Worm (Caenorhabditis elegans) whole organism, late embryonic: ENCODE data around the gene mars-1.

Experiments used
- C08G9.2 ChIP-seq: sonication (generic microtip); optimal IDR thresholded peaks from 2 replicates; lab custom pipeline; 2016; ENCODE audit warnings: mild to moderate bottlenecking, missing genetic modification characterization, moderate library complexity, missing compliant biosample characterization
- C38D4.7 ChIP-seq: fragments of 200-800 bp; sonication (Bioruptor generic); optimal IDR thresholded peaks from 2 replicates; lab custom pipeline; 2018; ENCODE audit warnings: mild to moderate bottlenecking, missing genetic modification characterization, moderate library complexity, missing compliant biosample characterization
- F13H6.1 ChIP-seq: sonication (generic microtip); optimal IDR thresholded peaks from 2 replicates; lab custom pipeline; 2016; ENCODE audit warnings: missing genetic modification characterization, missing compliant biosample characterization
- K09A11.1 ChIP-seq: sonication (generic microtip); optimal IDR thresholded peaks from 2 replicates; lab custom pipeline; 2017; ENCODE audit warnings: antibody characterized with exemption, mild to moderate bottlenecking, missing genetic modification characterization, missing compliant biosample characterization; ENCODE audit not compliant: insufficient read depth
- Y22D7AL.16 ChIP-seq: sonication (generic microtip); optimal IDR thresholded peaks from 2 replicates; lab custom pipeline; 2016; ENCODE audit warnings: missing genetic modification characterization, missing compliant biosample characterization
- ahr-1 ChIP-seq: sonication (generic microtip); optimal IDR thresholded peaks from 2 replicates; lab custom pipeline; 2016; ENCODE audit warnings: missing genetic modification characterization, missing compliant biosample characterization
- ceh-18 ChIP-seq: sonication (generic microtip); optimal IDR thresholded peaks from 2 replicates; lab custom pipeline; 2016; ENCODE audit warnings: missing genetic modification characterization, missing compliant biosample characterization
- ceh-19 ChIP-seq: fragments of 200-800 bp; sonication (Bioruptor generic); optimal IDR thresholded peaks from 2 replicates; lab custom pipeline; 2018; ENCODE audit warnings: mild to moderate bottlenecking, missing genetic modification characterization, missing compliant biosample characterization
- ceh-2 ChIP-seq: sonication (generic microtip); optimal IDR thresholded peaks from 2 replicates; lab custom pipeline; 2016; ENCODE audit warnings: missing genotype, missing genetic modification characterization, missing compliant biosample characterization
- ceh-22 ChIP-seq: sonication (generic microtip); optimal IDR thresholded peaks from 2 replicates; lab custom pipeline; 2017; ENCODE audit warnings: missing biosample characterization, missing genetic modification characterization
- ceh-24 ChIP-seq: sonication (generic microtip); optimal IDR thresholded peaks from 2 replicates; lab custom pipeline; 2016; ENCODE audit warnings: mild to moderate bottlenecking, missing genetic modification characterization, missing compliant biosample characterization
- ceh-31 ChIP-seq: sonication (generic microtip); optimal IDR thresholded peaks from 2 replicates; lab custom pipeline; 2016; ENCODE audit warnings: missing genetic modification characterization, missing compliant biosample characterization
- ceh-34 ChIP-seq: sonication (generic microtip); optimal IDR thresholded peaks from 2 replicates; lab custom pipeline; 2016; ENCODE audit warnings: mild to moderate bottlenecking, missing genetic modification characterization, missing compliant biosample characterization
- ceh-45 ChIP-seq: fragments of 200-800 bp; sonication (Bioruptor generic); IDR thresholded peaks from 2 replicates; pipeline ENCODE4 v1.3.6; 2022; ENCODE audit warnings: missing genetic modification reagents, missing genetic modification characterization, missing compliant biosample characterization
- ceh-6 ChIP-seq: fragments of 200-800 bp; sonication (Bioruptor generic); optimal IDR thresholded peaks from 2 replicates; lab custom pipeline; 2018; ENCODE audit warnings: mild to moderate bottlenecking, missing genetic modification characterization, missing compliant biosample characterization
- che-1 ChIP-seq: sonication (generic microtip); optimal IDR thresholded peaks from 2 replicates; lab custom pipeline; 2016; ENCODE audit warnings: mild to moderate bottlenecking, missing genetic modification characterization, missing compliant biosample characterization
- dmd-4 ChIP-seq: sonication (generic microtip); optimal IDR thresholded peaks from 2 replicates; lab custom pipeline; 2016; ENCODE audit warnings: borderline replicate concordance, missing genetic modification characterization, missing compliant biosample characterization
- dve-1 ChIP-seq: sonication (generic microtip); optimal IDR thresholded peaks from 2 replicates; lab custom pipeline; 2017; ENCODE audit warnings: antibody characterized with exemption, mild to moderate bottlenecking, missing genetic modification characterization, missing compliant biosample characterization
- elt-2 ChIP-seq: sonication (generic microtip); optimal IDR thresholded peaks from 2 replicates; lab custom pipeline; 2016; ENCODE audit warnings: missing genetic modification reagents, missing genetic modification characterization, missing compliant biosample characterization
- elt-4 ChIP-seq: sonication (generic microtip); optimal IDR thresholded peaks from 2 replicates; lab custom pipeline; 2016; ENCODE audit warnings: missing genetic modification characterization, missing compliant biosample characterization
- ets-4 ChIP-seq: sonication (generic microtip); optimal IDR thresholded peaks from 2 replicates; lab custom pipeline; 2016; ENCODE audit warnings: missing genetic modification characterization, missing compliant biosample characterization
- eyg-1 ChIP-seq: sonication (generic microtip); optimal IDR thresholded peaks from 2 replicates; lab custom pipeline; 2016; ENCODE audit warnings: missing genotype, missing genetic modification characterization, missing compliant biosample characterization
- fkh-10 ChIP-seq: fragments of 150-350 bp; optimal IDR thresholded peaks from 2 replicates; lab custom pipeline; 2014; ENCODE audit warnings: missing biosample characterization, missing genetic modification reagents, missing genetic modification characterization
- hlh-15 ChIP-seq: sonication (generic microtip); optimal IDR thresholded peaks from 2 replicates; lab custom pipeline; 2016; ENCODE audit warnings: missing genetic modification characterization, missing compliant biosample characterization
- hlh-30 ChIP-seq: sonication (generic microtip); optimal IDR thresholded peaks from 2 replicates; lab custom pipeline; 2017; ENCODE audit warnings: antibody characterized with exemption, missing genetic modification characterization, missing compliant biosample characterization; ENCODE audit not compliant: insufficient read depth
- hlh-6 ChIP-seq: sonication (generic microtip); optimal IDR thresholded peaks from 2 replicates; lab custom pipeline; 2016; ENCODE audit warnings: missing genotype, missing genetic modification characterization, missing compliant biosample characterization
- hlh-8 ChIP-seq: sonication (generic microtip); optimal IDR thresholded peaks from 2 replicates; lab custom pipeline; 2016; ENCODE audit warnings: missing genotype, missing genetic modification characterization, missing compliant biosample characterization
- lim-6 ChIP-seq: sonication (generic microtip); optimal IDR thresholded peaks from 2 replicates; lab custom pipeline; 2016; ENCODE audit warnings: missing genetic modification characterization, missing compliant biosample characterization
- lin-11 ChIP-seq: fragments of 200-800 bp; sonication (Bioruptor generic); optimal IDR thresholded peaks from 2 replicates; lab custom pipeline; 2018; ENCODE audit warnings: mild to moderate bottlenecking, missing genetic modification characterization, missing compliant biosample characterization
- madf-2 ChIP-seq: sonication (generic microtip); optimal IDR thresholded peaks from 2 replicates; lab custom pipeline; 2017; ENCODE audit warnings: missing genetic modification characterization, missing compliant biosample characterization
- nfya-1 ChIP-seq: sonication (generic microtip); optimal IDR thresholded peaks from 2 replicates; lab custom pipeline; 2017; ENCODE audit warnings: missing genetic modification characterization, mild to moderate bottlenecking, missing compliant biosample characterization, antibody characterized with exemption, moderate library complexity
- nhr-11 ChIP-seq: fragments of 150-350 bp; optimal IDR thresholded peaks from 2 replicates; lab custom pipeline; 2014; ENCODE audit warnings: missing biosample characterization, missing genetic modification characterization
- npax-4 ChIP-seq: sonication (generic microtip); optimal IDR thresholded peaks from 2 replicates; lab custom pipeline; 2016; ENCODE audit warnings: missing genetic modification characterization, missing compliant biosample characterization
- pag-3 ChIP-seq: sonication (generic microtip); optimal IDR thresholded peaks from 2 replicates; lab custom pipeline; 2016; ENCODE audit warnings: missing compliant biosample characterization, missing genetic modification characterization, borderline replicate concordance
- pat-9 ChIP-seq: fragments of 200-800 bp; sonication (Bioruptor generic); optimal IDR thresholded peaks from 2 replicates; lab custom pipeline; 2018; ENCODE audit warnings: mild to moderate bottlenecking, missing genetic modification characterization, moderate library complexity, missing compliant biosample characterization
- pax-1 ChIP-seq: fragments of 150-350 bp; optimal IDR thresholded peaks from 2 replicates; lab custom pipeline; 2014; ENCODE audit warnings: missing biosample characterization, missing genetic modification characterization
- pha-4 ChIP-seq: fragments of 150-350 bp; optimal IDR thresholded peaks from 2 replicates; lab custom pipeline; 2018; ENCODE audit warnings: missing biosample characterization, missing genetic modification reagents, missing genetic modification characterization
- pqm-1 ChIP-seq: sonication (generic microtip); optimal IDR thresholded peaks from 2 replicates; lab custom pipeline; 2016; ENCODE audit warnings: missing genetic modification characterization, missing compliant biosample characterization
- pros-1 ChIP-seq: fragments of 150-350 bp; optimal IDR thresholded peaks from 2 replicates; lab custom pipeline; 2014; ENCODE audit warnings: missing biosample characterization, missing genetic modification reagents, missing genetic modification characterization
- sdc-2 ChIP-seq: sonication (generic microtip); optimal IDR thresholded peaks from 2 replicates; lab custom pipeline; 2016; ENCODE audit warnings: missing genotype, missing genetic modification characterization, missing compliant biosample characterization
- sox-4 ChIP-seq: sonication (generic microtip); optimal IDR thresholded peaks from 2 replicates; lab custom pipeline; 2017; ENCODE audit warnings: mild to moderate bottlenecking, missing genetic modification characterization, inconsistent platforms, missing compliant biosample characterization
- syd-9 ChIP-seq: sonication (generic microtip); optimal IDR thresholded peaks from 2 replicates; lab custom pipeline; 2016; ENCODE audit warnings: mild to moderate bottlenecking, missing genetic modification characterization, moderate library complexity, missing compliant biosample characterization
- tbx-2 ChIP-seq: sonication (generic microtip); optimal IDR thresholded peaks from 2 replicates; lab custom pipeline; 2016; ENCODE audit warnings: missing genetic modification characterization, missing compliant biosample characterization
- tbx-7 ChIP-seq: sonication (generic microtip); optimal IDR thresholded peaks from 2 replicates; lab custom pipeline; 2016; ENCODE audit warnings: missing genotype, missing genetic modification characterization, missing compliant biosample characterization
- ttx-3 ChIP-seq: sonication (generic microtip); optimal IDR thresholded peaks from 2 replicates; lab custom pipeline; 2016; ENCODE audit warnings: missing genetic modification reagents, missing genetic modification characterization, missing compliant biosample characterization
- unc-3 ChIP-seq, 2 experiments: fragments of 200-800 bp in 1 of 2; sonication (Bioruptor generic) in 1 of 2; sonication (generic microtip) in 1 of 2; conservative IDR thresholded peaks in 1 of 2; optimal IDR thresholded peaks in 1 of 2; 2 replicates each; pipeline versions ENCODE4 v1.3.6 to Lab custom; 2016 to 2022; ENCODE audit warnings: missing compliant biosample characterization in 2 of 2, missing genetic modification characterization in 2 of 2, missing genetic modification reagents in 1 of 2
- unc-42 ChIP-seq: sonication (generic microtip); optimal IDR thresholded peaks from 2 replicates; lab custom pipeline; 2016; ENCODE audit warnings: missing genotype, missing genetic modification characterization, missing compliant biosample characterization
- unc-55 ChIP-seq: sonication (generic microtip); optimal IDR thresholded peaks from 2 replicates; lab custom pipeline; 2017; ENCODE audit warnings: missing biosample characterization, missing genetic modification reagents, missing genetic modification characterization
- unc-86 ChIP-seq: sonication (generic microtip); optimal IDR thresholded peaks from 2 replicates; lab custom pipeline; 2016; ENCODE audit warnings: missing genetic modification characterization, missing compliant biosample characterization
- ztf-16 ChIP-seq: sonication (generic microtip); optimal IDR thresholded peaks from 2 replicates; lab custom pipeline; 2017; ENCODE audit warnings: missing genetic modification characterization, missing compliant biosample characterization

Gene mars-1

DNA sequence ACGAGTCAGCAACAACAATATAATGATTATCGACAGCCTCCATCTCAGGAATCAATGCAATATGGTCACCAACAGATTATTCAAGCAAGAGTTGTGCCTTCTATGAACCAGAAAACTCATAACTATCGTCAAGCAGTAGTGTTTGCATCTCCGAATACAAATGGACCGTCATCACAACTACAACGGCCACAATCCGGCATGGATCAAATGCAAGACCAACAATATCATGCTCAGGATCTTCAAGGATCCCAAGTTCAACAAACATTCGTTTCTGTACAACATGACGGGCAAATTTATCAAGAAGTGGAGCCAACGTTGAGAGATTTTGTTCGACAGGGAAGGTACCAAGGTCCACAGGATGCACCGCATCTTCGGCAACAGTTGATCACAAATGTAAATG is 38.2 kb downstream of the mars-1 start:
- TF ChIP-seq ceh-18 (tag; lab: Kevin White, UChicago) (no peak), pros-1 (tag; lab: Kevin White, UChicago) (no peak), unc-86 (tag; lab: Kevin White, UChicago) (no peak), pha-4 (tag; lab: Kevin White, UChicago) (no peak), ceh-6 (no peak)

DNA sequence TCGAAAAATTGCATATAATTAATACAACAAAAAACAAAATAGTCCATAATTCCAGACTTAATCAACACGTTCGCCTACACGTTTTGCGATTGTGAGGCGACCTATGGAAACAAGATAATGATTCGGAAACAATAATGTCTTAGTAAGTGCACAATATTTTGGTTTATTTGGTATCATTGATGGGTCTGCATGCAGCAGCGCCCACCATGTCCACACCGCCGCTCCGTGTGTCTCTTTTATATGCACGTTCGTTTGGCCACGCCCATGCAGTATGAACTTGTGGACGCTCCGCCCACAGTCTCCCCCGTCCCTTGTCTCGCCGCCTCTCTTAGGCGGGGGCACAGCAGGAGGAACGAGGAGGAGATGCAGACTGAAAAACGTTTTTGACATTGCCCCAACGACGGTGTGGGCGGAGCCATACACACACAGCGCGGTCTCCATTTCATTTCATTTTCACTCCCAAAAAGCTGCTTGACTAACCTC is 41.1 kb downstream of the mars-1 start, which contains the start of gene mig-38:
Gene mig-38, plus strand, starts transcription at position 54 of the 483 bp plus-strand sequence.
- TF ChIP-seq dmd-4 (tag; lab: Kevin White, UChicago), result peak; percentile 61
- TF ChIP-seq pqm-1 (tag; lab: Kevin White, UChicago), result no peak
- TF ChIP-seq ets-4, result no peak
- TF ChIP-seq hlh-6, result no peak
- TF ChIP-seq lin-11, result no peak
- TF ChIP-seq syd-9, result peak; percentile 44
- no peak for TF ChIP-seq ceh-45 (GFP tag; lab: Robert Waterston, UW)
- TF ChIP-seq fkh-10 (GFP tag; lab: Kevin White, UChicago), result no peak
- TF ChIP-seq lim-6 (tag; lab: Kevin White, UChicago), result no peak
- no peak for TF ChIP-seq madf-2 (tag; lab: Kevin White, UChicago)
- TF ChIP-seq pat-9 (tag; lab: Kevin White, UChicago), result no peak
- TF ChIP-seq npax-4 (tag; lab: Kevin White, UChicago), result no peak
- TF ChIP-seq unc-3 (GFP tag; conservative IDR thresholded peaks at IDR 0.05; lab: Robert Waterston, UW), result no peak
- TF ChIP-seq unc-3 (tag; optimal IDR thresholded peaks at IDR 0.05; lab: Kevin White, UChicago), result no peak
- no peak for TF ChIP-seq Y22D7AL.16
- no peak for TF ChIP-seq ttx-3 (tag; lab: Kevin White, UChicago)
- no peak for TF ChIP-seq pax-1 (tag; lab: Kevin White, UChicago)
- TF ChIP-seq ceh-31, result peak; percentile 25
- TF ChIP-seq nhr-11 (tag; lab: Kevin White, UChicago), result no peak
- no peak for TF ChIP-seq sox-4
- TF ChIP-seq pag-3 (tag; lab: Kevin White, UChicago), result no peak
- TF ChIP-seq dve-1 (tag; lab: Kevin White, UChicago), result no peak
- TF ChIP-seq ceh-22 (tag; lab: Kevin White, UChicago), result no peak
- TF ChIP-seq F13H6.1 (tag; lab: Kevin White, UChicago), result peak; percentile 4
- TF ChIP-seq ceh-34 (tag; lab: Kevin White, UChicago), result peak; percentile 20
- no peak for TF ChIP-seq ahr-1 (tag; lab: Kevin White, UChicago)
- TF ChIP-seq tbx-7 (tag; lab: Kevin White, UChicago), result no peak
- TF ChIP-seq K09A11.1 (tag; lab: Kevin White, UChicago), result no peak
- TF ChIP-seq ztf-16 (tag; lab: Kevin White, UChicago), result no peak
- TF ChIP-seq ceh-2, result peak; percentile 21
- no peak for TF ChIP-seq C38D4.7 (GFP tag; lab: Kevin White, UChicago)
- TF ChIP-seq unc-42 (tag; lab: Kevin White, UChicago), result peak; percentile 32
- no peak for TF ChIP-seq unc-55 (GFP tag; lab: Kevin White, UChicago)
- no peak for TF ChIP-seq pha-4 (tag; lab: Kevin White, UChicago)
- peak; percentile 58 for TF ChIP-seq nfya-1 (tag; lab: Kevin White, UChicago)
- no peak for TF ChIP-seq hlh-8 (tag; lab: Kevin White, UChicago)
- TF ChIP-seq eyg-1 (tag; lab: Kevin White, UChicago), result no peak
- TF ChIP-seq hlh-15, result no peak
- peak; percentile 26 for TF ChIP-seq elt-4 (tag; lab: Kevin White, UChicago)
- TF ChIP-seq tbx-2 (tag; lab: Kevin White, UChicago), result peak; percentile 26
- no peak for TF ChIP-seq hlh-30 (tag; lab: Kevin White, UChicago)
- TF ChIP-seq ceh-19, result no peak
- no peak for TF ChIP-seq ceh-24 (tag; lab: Kevin White, UChicago)
- TF ChIP-seq che-1 (tag; lab: Kevin White, UChicago), result no peak
- no peak for TF ChIP-seq elt-2 (tag; lab: Kevin White, UChicago)
- peak; percentile 48 for TF ChIP-seq sdc-2 (tag; lab: Kevin White, UChicago)
- TF ChIP-seq C08G9.2 (tag; lab: Kevin White, UChicago), result peak; percentile 17
- TF ChIP-seq ceh-6, result peak; percentile 29
